Fruit fly (Drosophila melanogaster) whole organism, wandering third instar larva: ENCODE measurements around the gene CG15385.

Source experiments
- Abd-B ChIP-seq: fragments of >200 bp; optimal IDR thresholded peaks from 2 replicates; lab custom pipeline; 2017; ENCODE audit warnings: missing biosample characterization, missing genetic modification characterization
- Hr78 ChIP-seq: fragments of >200 bp; optimal IDR thresholded peaks from 2 replicates; lab custom pipeline; 2017; ENCODE audit warnings: missing biosample characterization, missing genetic modification characterization
- N ChIP-seq: fragments of >200 bp; optimal IDR thresholded peaks from 2 replicates; lab custom pipeline; 2018; ENCODE audit warnings: missing biosample characterization, missing external identifiers, missing genetic modification characterization
- OdsH ChIP-seq: fragments of 200-800 bp; sonication (Bioruptor generic); optimal IDR thresholded peaks from 2 replicates; lab custom pipeline; 2016; ENCODE audit warnings: missing biosample characterization, mild to moderate bottlenecking, missing genetic modification characterization
- brk ChIP-seq: fragments of 200-800 bp; sonication (Bioruptor generic); optimal IDR thresholded peaks from 2 replicates; lab custom pipeline; 2016; ENCODE audit warnings: missing biosample characterization, mild to moderate bottlenecking, missing genetic modification characterization
- dl ChIP-seq, 2 experiments: fragments of 175-275, 200-275 bp in 1 of 2; fragments of 200-275 bp in 1 of 2; sonication (Bioruptor generic); optimal IDR thresholded peaks; lab custom pipeline; 2018; ENCODE audit warnings: mild to moderate bottlenecking in 2 of 2, missing biosample characterization in 2 of 2, missing genetic modification characterization in 2 of 2, moderate library complexity in 2 of 2; ENCODE audit not compliant: partially characterized antibody in 2 of 2, insufficient read depth in 1 of 2
- h ChIP-seq: fragments of 200-800 bp; sonication (Bioruptor generic); optimal IDR thresholded peaks from 3 replicates; lab custom pipeline; 2016; ENCODE audit warnings: missing biosample characterization, mild to moderate bottlenecking, missing genetic modification characterization
- psq ChIP-seq: fragments of 200-800 bp; sonication (Bioruptor generic); optimal IDR thresholded peaks from 3 replicates; lab custom pipeline; 2017; ENCODE audit warnings: missing biosample characterization, mild to moderate bottlenecking, missing genetic modification characterization, moderate library complexity
- rgr ChIP-seq: fragments of 200-800 bp; sonication (Bioruptor generic); optimal IDR thresholded peaks from 3 replicates; lab custom pipeline; 2016; ENCODE audit warnings: missing biosample characterization, mild to moderate bottlenecking, missing genetic modification characterization
- tai ChIP-seq: sonication (Bioruptor generic); optimal IDR thresholded peaks from 2 replicates; lab custom pipeline; 2016; ENCODE audit warnings: missing biosample characterization, missing genetic modification characterization
- woc ChIP-seq: sonication (Bioruptor generic); optimal IDR thresholded peaks from 2 replicates; lab custom pipeline; 2016; ENCODE audit warnings: missing biosample characterization, mild to moderate bottlenecking, missing genetic modification characterization

- TF ChIP-seq dl (GFP tag; optimal IDR thresholded peaks at IDR 0.05; lab: Kevin White, UChicago; ENCODE audit: insufficient read depth in 1 of 2, partially characterized antibody in 2 of 2) (peak; percentile 82 to 92), psq (GFP tag; lab: Kevin White, UChicago) (no peak), OdsH (no peak), Abd-B (GFP tag; lab: Kevin White, UChicago) (no peak), h (GFP tag; lab: Kevin White, UChicago) (peak; percentile 11), brk (GFP tag; lab: Kevin White, UChicago) (no peak), N (no peak), rgr (GFP tag; lab: Kevin White, UChicago) (no peak), woc (GFP tag; lab: Kevin White, UChicago) (no peak), Hr78 (no peak), tai (GFP tag; lab: Kevin White, UChicago) (no peak)
These were observed 29.8 kb upstream of the CG15385 start, which contains the start of gene CG4267 for dm6 chr2L:2242139-2242538.
